Worm (Caenorhabditis elegans) whole organism, early embryonic: ENCODE measurements around the gene Y102A11A.2.
"Not testable (repeated sequence)": the region's sequence is repeated elsewhere in the genome, so short reads cannot be mapped to it uniquely, and the experiment has no call there.

Source experiments
- B0310.2 ChIP-seq: sonication (generic microtip); optimal IDR thresholded peaks from 2 replicates; lab custom pipeline; 2016; ENCODE audit warnings: mild to moderate bottlenecking, missing genetic modification characterization, missing compliant biosample characterization
- F13C5.2 ChIP-seq: sonication (generic microtip); optimal IDR thresholded peaks from 2 replicates; lab custom pipeline; 2017; ENCODE audit warnings: mild to moderate bottlenecking, missing genetic modification characterization, inconsistent platforms, missing compliant biosample characterization
- aly-1 ChIP-seq: sonication (generic microtip); optimal IDR thresholded peaks from 2 replicates; lab custom pipeline; 2016; ENCODE audit warnings: missing genetic modification characterization, missing compliant biosample characterization
- ama-1 ChIP-seq: fragments of 150-350 bp; optimal IDR thresholded peaks from 2 replicates; lab custom pipeline; 2014
- ceh-13 ChIP-seq: fragments of 200-800 bp; sonication (Bioruptor generic); optimal IDR thresholded peaks from 2 replicates; lab custom pipeline; 2018; ENCODE audit warnings: mild to moderate bottlenecking, missing genetic modification characterization, missing compliant biosample characterization
- ceh-36 ChIP-seq: sonication (generic microtip); optimal IDR thresholded peaks from 2 replicates; lab custom pipeline; 2016; ENCODE audit warnings: missing genetic modification characterization, inconsistent platforms, missing compliant biosample characterization
- ets-7 ChIP-seq: sonication (generic microtip); optimal IDR thresholded peaks from 2 replicates; lab custom pipeline; 2016; ENCODE audit warnings: missing genotype, missing genetic modification characterization, missing compliant biosample characterization
- flt-1 ChIP-seq: fragments of 200-800 bp; sonication (Bioruptor generic); IDR thresholded peaks from 2 replicates; pipeline ENCODE4 v1.3.6; 2022; ENCODE audit warnings: missing genetic modification characterization, missing compliant biosample characterization
- hmbx-1 ChIP-seq: sonication (generic microtip); optimal IDR thresholded peaks from 2 replicates; lab custom pipeline; 2016; ENCODE audit warnings: mild to moderate bottlenecking, missing genetic modification characterization, missing compliant biosample characterization
- hmg-4 ChIP-seq: fragments of 200-800 bp; sonication (Bioruptor generic); optimal IDR thresholded peaks from 2 replicates; lab custom pipeline; 2018; ENCODE audit warnings: mild to moderate bottlenecking, missing genetic modification characterization, missing compliant biosample characterization
- hnd-1 ChIP-seq: sonication (generic microtip); optimal IDR thresholded peaks from 2 replicates; lab custom pipeline; 2016; ENCODE audit warnings: missing genetic modification characterization, missing compliant biosample characterization
- pes-1 ChIP-seq: fragments of 200-800 bp; sonication (Bioruptor generic); IDR thresholded peaks from 2 replicates; pipeline ENCODE4 v1.3.6; 2022; ENCODE audit warnings: missing genetic modification reagents, missing genetic modification characterization, missing compliant biosample characterization
- scrt-1 ChIP-seq: fragments of 200-800 bp; sonication (Bioruptor generic); IDR thresholded peaks from 2 replicates; pipeline ENCODE4 v1.3.6; 2022; ENCODE audit warnings: missing genetic modification characterization, missing compliant biosample characterization
- sea-1 ChIP-seq: fragments of 200-800 bp; sonication (Bioruptor generic); conservative IDR thresholded peaks from 2 replicates; pipeline ENCODE4 v1.3.6; 2022; ENCODE audit warnings: missing genetic modification characterization, missing compliant biosample characterization
- tbx-11 ChIP-seq: fragments of 200-800 bp; sonication (Bioruptor generic); IDR thresholded peaks from 2 replicates; pipeline ENCODE4 v1.3.6; 2022; ENCODE audit warnings: missing genetic modification characterization, missing compliant biosample characterization
- tbx-37 ChIP-seq: fragments of 200-800 bp; sonication (Bioruptor generic); conservative IDR thresholded peaks from 2 replicates; pipeline ENCODE4 v1.3.6; 2022; ENCODE audit warnings: missing genetic modification reagents, missing genetic modification characterization, missing compliant biosample characterization
- tra-4 ChIP-seq: sonication (generic microtip); optimal IDR thresholded peaks from 2 replicates; lab custom pipeline; 2017; ENCODE audit warnings: missing genetic modification characterization, missing compliant biosample characterization

Gene Y102A11A.2

ce11 chrX:2026342-2026741, at the start of gene Y102A11A.2:
TSS of gene Y102A11A.2 (plus strand) at chrX:2026642.
- not testable (repeated sequence) for TF ChIP-seq hmbx-1; flt-1; ceh-13 (GFP tag; lab: Kevin White, UChicago)

- no peak for TF ChIP-seq B0310.2 (tag; lab: Kevin White, UChicago)
- TF ChIP-seq scrt-1 (GFP tag; lab: Robert Waterston, UW) = no peak
- TF ChIP-seq tbx-37 = no peak
- TF ChIP-seq ets-7 (tag; lab: Kevin White, UChicago) = no peak
- no peak for TF ChIP-seq hnd-1 (tag; lab: Kevin White, UChicago)
- TF ChIP-seq tra-4 = no peak
- no peak for TF ChIP-seq tbx-11 (GFP tag; lab: Robert Waterston, UW)
- TF ChIP-seq ceh-13 (GFP tag; lab: Kevin White, UChicago) = no peak
- TF ChIP-seq ama-1 (lab: Kevin White, UChicago) = no peak
- no peak for TF ChIP-seq ceh-36 (tag; lab: Kevin White, UChicago)
- no peak for TF ChIP-seq flt-1
- TF ChIP-seq hmbx-1 = no peak
- no peak for TF ChIP-seq aly-1
- no peak for TF ChIP-seq hmg-4 (GFP tag; lab: Kevin White, UChicago)
- no peak for TF ChIP-seq sea-1
- no peak for TF ChIP-seq F13C5.2 (tag; lab: Kevin White, UChicago)
Observed at ce11 chrX:1977708-1978107, 48.7 kb upstream of the Y102A11A.2 start, which contains the start of gene F52D2.12. TSS of gene F52D2.12 (plus strand) at chrX:1978014.

- TF ChIP-seq B0310.2 (tag; lab: Kevin White, UChicago) (no peak), ceh-36 (tag; lab: Kevin White, UChicago) (no peak), hmbx-1 (no peak), tbx-37 (no peak), hmg-4 (GFP tag; lab: Kevin White, UChicago) (no peak), F13C5.2 (tag; lab: Kevin White, UChicago) (no peak), pes-1 (GFP tag; lab: Robert Waterston, UW) (no peak), sea-1 (no peak), ets-7 (tag; lab: Kevin White, UChicago) (no peak), scrt-1 (GFP tag; lab: Robert Waterston, UW) (no peak), tbx-11 (GFP tag; lab: Robert Waterston, UW) (no peak), flt-1 (no peak), hnd-1 (tag; lab: Kevin White, UChicago) (no peak), aly-1 (no peak), ama-1 (lab: Kevin White, UChicago) (no peak)
Observed at ce11 chrX:1981654-1982053, 44.8 kb upstream of the Y102A11A.2 start.

ce11 chrX:1984831-1985230, 41.6 kb upstream of the Y102A11A.2 start:
- TF ChIP-seq B0310.2 (tag; lab: Kevin White, UChicago) (no peak), ets-7 (tag; lab: Kevin White, UChicago) (no peak), hmbx-1 (no peak), aly-1 (no peak), tbx-37 (no peak), F13C5.2 (tag; lab: Kevin White, UChicago) (no peak), pes-1 (GFP tag; lab: Robert Waterston, UW) (no peak), ceh-13 (GFP tag; lab: Kevin White, UChicago) (no peak), tbx-11 (GFP tag; lab: Robert Waterston, UW) (no peak), ceh-36 (tag; lab: Kevin White, UChicago) (no peak)

- TF ChIP-seq B0310.2 (tag; lab: Kevin White, UChicago) = no peak
- no peak for TF ChIP-seq hnd-1 (tag; lab: Kevin White, UChicago)
- TF ChIP-seq tbx-37 = no peak
- no peak for TF ChIP-seq hmg-4 (GFP tag; lab: Kevin White, UChicago)
- no peak for TF ChIP-seq F13C5.2 (tag; lab: Kevin White, UChicago)
- no peak for TF ChIP-seq ets-7 (tag; lab: Kevin White, UChicago)
- no peak for TF ChIP-seq ceh-13 (GFP tag; lab: Kevin White, UChicago)
- no peak for TF ChIP-seq flt-1
- no peak for TF ChIP-seq ama-1 (lab: Kevin White, UChicago)
Observed at ce11 chrX:1989576-1989975, 36.9 kb upstream of the Y102A11A.2 start, which contains the start of gene meg-3. TSS of gene meg-3 (minus strand) at chrX:1989607.

- no peak for TF ChIP-seq ets-7 (tag; lab: Kevin White, UChicago)
- no peak for TF ChIP-seq hnd-1 (tag; lab: Kevin White, UChicago)
- TF ChIP-seq hmg-4 (GFP tag; lab: Kevin White, UChicago) = no peak
- no peak for TF ChIP-seq ceh-13 (GFP tag; lab: Kevin White, UChicago)
- TF ChIP-seq tbx-11 (GFP tag; lab: Robert Waterston, UW) = no peak
- no peak for TF ChIP-seq scrt-1 (GFP tag; lab: Robert Waterston, UW)
Observed at ce11 chrX:1990434-1990833, 36.0 kb upstream of the Y102A11A.2 start, which contains the start of gene Y40A1A.2. TSS of gene Y40A1A.2 (plus strand) at chrX:1990734.

- no peak for TF ChIP-seq hnd-1 (tag; lab: Kevin White, UChicago)
- TF ChIP-seq ama-1 (lab: Kevin White, UChicago) = no peak
- no peak for TF ChIP-seq ceh-13 (GFP tag; lab: Kevin White, UChicago)
- TF ChIP-seq hmbx-1 = no peak
- TF ChIP-seq hmg-4 (GFP tag; lab: Kevin White, UChicago) = no peak
- no peak for TF ChIP-seq ets-7 (tag; lab: Kevin White, UChicago)
- TF ChIP-seq tbx-37 = no peak
- no peak for TF ChIP-seq F13C5.2 (tag; lab: Kevin White, UChicago)
- TF ChIP-seq flt-1 = no peak
- no peak for TF ChIP-seq scrt-1 (GFP tag; lab: Robert Waterston, UW)
- no peak for TF ChIP-seq pes-1 (GFP tag; lab: Robert Waterston, UW)
- TF ChIP-seq ceh-36 (tag; lab: Kevin White, UChicago) = no peak
- no peak for TF ChIP-seq sea-1
- no peak for TF ChIP-seq aly-1
Observed at ce11 chrX:1997934-1998333, 28.5 kb upstream of the Y102A11A.2 start, which contains the start of gene Y40A1A.3. TSS of gene Y40A1A.3 (minus strand) at chrX:1998034.

- TF ChIP-seq ceh-36 (tag; lab: Kevin White, UChicago) (no peak), scrt-1 (GFP tag; lab: Robert Waterston, UW) (peak; percentile 67; the same call in 1 of the 2 replicates), pes-1 (GFP tag; lab: Robert Waterston, UW) (peak; percentile 65), sea-1 (0 out of 2 replicates have a peak, but pooled peaks have one; percentile 8), B0310.2 (tag; lab: Kevin White, UChicago) (no peak), tbx-11 (GFP tag; lab: Robert Waterston, UW) (0 out of 2 replicates have a peak, but pooled peaks have one; percentile 20)
Observed at ce11 chrX:1998825-1999224, 27.6 kb upstream of the Y102A11A.2 start.
